Fruit fly (Drosophila melanogaster): ENCODE data around the gene Dhfr.

DNA sequence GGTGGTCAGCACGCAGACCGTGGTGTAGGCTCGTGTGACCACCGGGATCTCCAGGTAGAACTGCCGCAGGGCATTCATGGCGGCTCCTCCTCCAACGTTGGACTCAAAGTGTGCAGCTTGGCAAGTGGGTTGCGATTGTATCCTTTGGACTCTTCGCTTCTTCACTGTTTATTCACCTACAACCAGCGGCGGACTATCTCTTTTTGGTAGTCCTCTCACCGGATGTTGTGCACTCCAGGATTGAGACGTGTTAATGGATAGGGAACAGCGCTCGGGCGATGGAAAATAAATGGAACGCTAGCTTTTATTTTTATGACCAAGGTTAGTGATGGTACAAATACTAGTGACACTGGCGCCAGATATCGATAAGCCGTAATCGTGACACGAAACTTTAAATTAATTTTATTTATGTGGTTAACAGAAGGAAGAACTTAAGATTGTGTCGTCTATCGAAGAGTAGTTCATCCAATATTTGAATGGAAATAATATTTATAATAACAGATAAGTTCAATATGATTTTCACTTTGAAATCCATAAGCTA, 3.0 kb downstream of the Dhfr start, which contains the start of gene Der-2:
- TF ChIP-seq CG8359 (GFP tag; optimal IDR thresholded peaks at IDR 0.05; ENCODE audit: borderline replicate concordance) = no peak
- TF ChIP-seq CG4820 (GFP tag; optimal IDR thresholded peaks at IDR 0.05) = no peak
- peak; percentile 91 for TF ChIP-seq Scr (GFP tag; IDR thresholded peaks at IDR 0.05; ENCODE audit: partially characterized antibody)
- no peak for TF ChIP-seq CG30403 (GFP tag; optimal IDR thresholded peaks at IDR 0.05)
- no peak for TF ChIP-seq fru (optimal IDR thresholded peaks at IDR 0.05)
- TF ChIP-seq CG7963 (GFP tag; IDR thresholded peaks at IDR 0.05; ENCODE audit: partially characterized antibody) = peak; percentile 77
